Fruit fly (Drosophila melanogaster) whole organism, embryonic: ENCODE data around the gene ida.

Experiments used
- ATbp ChIP-seq: fragments of 200-800 bp; sonication (Bioruptor generic); optimal IDR thresholded peaks from 2 replicates; lab custom pipeline; 2017; ENCODE audit warnings: missing biosample characterization, mild to moderate bottlenecking, missing genetic modification characterization, missing genetic modification reagents
- Ada2b ChIP-seq: fragments of 200-800 bp; sonication (Bioruptor generic); IDR thresholded peaks from 2 replicates; pipeline ENCODE4 v1.3.6; 2022; ENCODE audit warnings: missing biosample characterization, missing genetic modification characterization
- Aef1 ChIP-seq: fragments of 200-800 bp; sonication (Bioruptor generic); IDR thresholded peaks from 3 replicates; pipeline ENCODE4 v1.3.6; 2022; ENCODE audit warnings: missing biosample characterization, missing genetic modification characterization
- CG10274 ChIP-seq: fragments of 200-800 bp; sonication (Bioruptor generic); optimal IDR thresholded peaks from 3 replicates; lab custom pipeline; 2017; ENCODE audit warnings: missing biosample characterization, mild to moderate bottlenecking, missing genetic modification characterization
- CG10321 ChIP-seq: fragments of 200-800 bp; sonication (Bioruptor generic); IDR thresholded peaks from 2 replicates; pipeline ENCODE4 v1.3.6; 2022; ENCODE audit warnings: missing biosample characterization, missing genetic modification characterization
- CG10979 ChIP-seq: fragments of 200-800 bp; sonication (Bioruptor generic); optimal IDR thresholded peaks from 2 replicates; lab custom pipeline; 2018; ENCODE audit warnings: missing biosample characterization, mild to moderate bottlenecking, missing genetic modification characterization, moderate library complexity
- CG12219 ChIP-seq: fragments of 200-800 bp; sonication (Bioruptor generic); optimal IDR thresholded peaks from 3 replicates; lab custom pipeline; 2018; ENCODE audit warnings: missing biosample characterization, mild to moderate bottlenecking, missing genetic modification characterization
- CG13624 ChIP-seq: fragments of 200-800 bp; sonication (Bioruptor generic); optimal IDR thresholded peaks from 2 replicates; lab custom pipeline; 2016; ENCODE audit warnings: missing biosample characterization, missing genetic modification characterization
- CG1602 ChIP-seq: fragments of 200-800 bp; sonication (Bioruptor generic); optimal IDR thresholded peaks from 3 replicates; lab custom pipeline; 2016; ENCODE audit warnings: missing biosample characterization, missing genetic modification characterization
- CG2116 ChIP-seq: fragments of 200-800 bp; sonication (Bioruptor generic); optimal IDR thresholded peaks from 3 replicates; lab custom pipeline; 2018; ENCODE audit warnings: missing biosample characterization, mild to moderate bottlenecking, missing genetic modification characterization
- CG2202 ChIP-seq: fragments of 200-800 bp; sonication (Bioruptor generic); optimal IDR thresholded peaks from 2 replicates; lab custom pipeline; 2018; ENCODE audit warnings: missing biosample characterization, mild to moderate bottlenecking, missing genetic modification characterization
- CG3281 ChIP-seq: fragments of 200-800 bp; sonication (Bioruptor generic); optimal IDR thresholded peaks from 3 replicates; lab custom pipeline; 2017; ENCODE audit warnings: missing biosample characterization, mild to moderate bottlenecking, missing genetic modification characterization
- CG3847 ChIP-seq: fragments of 200-800 bp; sonication (Bioruptor generic); IDR thresholded peaks from 2 replicates; pipeline ENCODE4 v1.3.6; 2022; ENCODE audit warnings: missing biosample characterization, missing genetic modification characterization
- CG4617 ChIP-seq: fragments of 200-800 bp; sonication (Bioruptor generic); optimal IDR thresholded peaks from 3 replicates; lab custom pipeline; 2016; ENCODE audit warnings: missing biosample characterization, missing genetic modification characterization, borderline replicate concordance
- CG6813 ChIP-seq: fragments of 200-800 bp; sonication (Bioruptor generic); optimal IDR thresholded peaks from 2 replicates; lab custom pipeline; 2017; ENCODE audit warnings: missing biosample characterization, missing genetic modification characterization, mild to moderate bottlenecking, moderate library complexity, missing genetic modification reagents
- CG7556 ChIP-seq: fragments of 200-800 bp; sonication (Bioruptor generic); optimal IDR thresholded peaks from 2 replicates; lab custom pipeline; 2017; ENCODE audit warnings: missing biosample characterization, mild to moderate bottlenecking, missing genetic modification characterization
- CG7928 ChIP-seq: fragments of 200-800 bp; sonication (Bioruptor generic); optimal IDR thresholded peaks from 2 replicates; lab custom pipeline; 2017; ENCODE audit warnings: missing biosample characterization, mild to moderate bottlenecking, missing genetic modification characterization
- CG8478 ChIP-seq: fragments of >200 bp; optimal IDR thresholded peaks from 2 replicates; lab custom pipeline; 2018
- Dip2 ChIP-seq: fragments of 200-800 bp; sonication (Bioruptor generic); IDR thresholded peaks from 2 replicates; pipeline ENCODE4 v1.3.6; 2022; ENCODE audit warnings: missing biosample characterization, missing genetic modification characterization
- Fer1 ChIP-seq: fragments of 200-800 bp; sonication (Bioruptor generic); optimal IDR thresholded peaks from 2 replicates; lab custom pipeline; 2017; ENCODE audit warnings: missing biosample characterization, mild to moderate bottlenecking, missing genetic modification characterization
- H2.0 ChIP-seq: fragments of 200-800 bp; sonication (Bioruptor generic); IDR thresholded peaks from 2 replicates; pipeline ENCODE4 v1.3.6; 2022; ENCODE audit warnings: missing biosample characterization, missing genetic modification characterization
- Hey ChIP-seq: fragments of 200-800 bp; sonication (Bioruptor generic); optimal IDR thresholded peaks from 3 replicates; lab custom pipeline; 2018; ENCODE audit warnings: missing biosample characterization, mild to moderate bottlenecking, missing genetic modification characterization
- Myb ChIP-seq: fragments of 200-800 bp; sonication (Bioruptor generic); optimal IDR thresholded peaks from 2 replicates; lab custom pipeline; 2016; ENCODE audit warnings: missing biosample characterization, missing genetic modification characterization
- Oli ChIP-seq: fragments of 200-800 bp; sonication (Bioruptor generic); optimal IDR thresholded peaks from 2 replicates; lab custom pipeline; 2018; ENCODE audit warnings: missing biosample characterization, mild to moderate bottlenecking, missing genetic modification characterization, moderate library complexity
- Optix ChIP-seq: fragments of 200-800 bp; sonication (Bioruptor generic); IDR thresholded peaks from 3 replicates; pipeline ENCODE4 v1.3.6; 2022; ENCODE audit warnings: missing biosample characterization, missing genetic modification characterization
- Poxn ChIP-seq: fragments of 200-800 bp; sonication (Bioruptor generic); IDR thresholded peaks from 2 replicates; pipeline ENCODE4 v1.3.6; 2022; ENCODE audit warnings: missing biosample characterization, missing genetic modification characterization
- Rx ChIP-seq: fragments of 200-800 bp; sonication (Bioruptor generic); IDR thresholded peaks from 2 replicates; pipeline ENCODE4 v1.3.6; 2022; ENCODE audit warnings: missing biosample characterization, missing genetic modification characterization
- Side ChIP-seq: fragments of 200-800 bp; sonication (Bioruptor generic); optimal IDR thresholded peaks from 2 replicates; lab custom pipeline; 2016; ENCODE audit warnings: missing biosample characterization, missing genetic modification characterization
- Sry-β ChIP-seq: fragments of 200-800 bp; sonication (Bioruptor generic); optimal IDR thresholded peaks from 2 replicates; lab custom pipeline; 2018; ENCODE audit warnings: missing biosample characterization, mild to moderate bottlenecking, missing genetic modification characterization, moderate library complexity
- YL-1 ChIP-seq: fragments of 200-800 bp; sonication (Bioruptor generic); optimal IDR thresholded peaks from 3 replicates; lab custom pipeline; 2017; ENCODE audit warnings: missing biosample characterization, mild to moderate bottlenecking, missing genetic modification characterization
- crc ChIP-seq: fragments of 200-800 bp; sonication (Bioruptor generic); optimal IDR thresholded peaks from 2 replicates; lab custom pipeline; 2016; ENCODE audit warnings: missing biosample characterization, missing genetic modification characterization
- da ChIP-seq: fragments of 200-800 bp; sonication (Bioruptor generic); optimal IDR thresholded peaks from 2 replicates; lab custom pipeline; 2016; ENCODE audit warnings: missing biosample characterization, missing genetic modification characterization
- ewg ChIP-seq: fragments of 200-800 bp; sonication (Bioruptor generic); optimal IDR thresholded peaks from 3 replicates; lab custom pipeline; 2017; ENCODE audit warnings: mild to moderate bottlenecking, missing biosample characterization, missing genetic modification reagents, missing genetic modification characterization
- gcm ChIP-seq: fragments of 200-800 bp; sonication (Bioruptor generic); optimal IDR thresholded peaks from 2 replicates; lab custom pipeline; 2019; ENCODE audit warnings: missing biosample characterization, mild to moderate bottlenecking, missing genetic modification characterization, moderate library complexity
- grau ChIP-seq: fragments of 200-800 bp; optimal IDR thresholded peaks from 3 replicates; lab custom pipeline; 2019; ENCODE audit warnings: missing biosample characterization, mild to moderate bottlenecking, missing genetic modification characterization, moderate library complexity
- lmd ChIP-seq: fragments of 200-800 bp; sonication (Bioruptor generic); IDR thresholded peaks from 2 replicates; pipeline ENCODE4 v1.3.6; 2022; ENCODE audit warnings: missing biosample characterization, missing genetic modification characterization
- lov ChIP-seq, 2 experiments: fragments of 200-800 bp in 1 of 2; fragments of >200 bp in 1 of 2; sonication (Bioruptor generic) in 1 of 2; IDR thresholded peaks in 1 of 2; optimal IDR thresholded peaks in 1 of 2; 2 replicates in 1 of 2; 3 replicates in 1 of 2; pipeline versions ENCODE4 v1.3.6 to Lab custom; 2017 to 2022; ENCODE audit warnings: missing biosample characterization in 1 of 2, missing genetic modification characterization in 1 of 2
- mirr ChIP-seq: fragments of 200-800 bp; sonication (Bioruptor generic); optimal IDR thresholded peaks from 3 replicates; lab custom pipeline; 2018; ENCODE audit warnings: missing biosample characterization, mild to moderate bottlenecking, missing genetic modification characterization
- onecut ChIP-seq: fragments of 200-800 bp; sonication (Bioruptor generic); IDR thresholded peaks from 2 replicates; pipeline ENCODE4 v1.3.6; 2022; ENCODE audit warnings: missing biosample characterization, missing genetic modification characterization
- p53 ChIP-seq: fragments of 200-800 bp; sonication (Bioruptor generic); optimal IDR thresholded peaks from 2 replicates; lab custom pipeline; 2016; ENCODE audit warnings: missing biosample characterization, missing genetic modification characterization
- sc ChIP-seq, 3 experiments: fragments of >200 bp in 2 of 3; fragments of 200-800 bp in 1 of 3; sonication (Bioruptor generic) in 1 of 3; optimal IDR thresholded peaks; 2 replicates in 2 of 3; 3 replicates in 1 of 3; lab custom pipeline; 2017; ENCODE audit warnings: mild to moderate bottlenecking in 1 of 3, missing biosample characterization in 1 of 3, missing genetic modification characterization in 1 of 3, missing genetic modification reagents in 1 of 3
- seq ChIP-seq: fragments of 200-800 bp; sonication (Bioruptor generic); IDR thresholded peaks from 2 replicates; pipeline ENCODE4 v1.3.6; 2022; ENCODE audit warnings: missing biosample characterization, missing genetic modification characterization
- sim ChIP-seq: fragments of 200-800 bp; sonication (Bioruptor generic); IDR thresholded peaks from 2 replicates; pipeline ENCODE4 v1.3.6; 2022; ENCODE audit warnings: missing biosample characterization, missing genetic modification characterization
- sisA ChIP-seq: fragments of 200-800 bp; sonication (Bioruptor generic); IDR thresholded peaks from 2 replicates; pipeline ENCODE4 v1.3.6; 2022; ENCODE audit warnings: missing biosample characterization, missing genetic modification characterization
- so ChIP-seq: fragments of 200-800 bp; sonication (Bioruptor generic); IDR thresholded peaks from 3 replicates; pipeline ENCODE4 v1.3.6; 2022; ENCODE audit warnings: missing biosample characterization, missing genetic modification characterization
- sug ChIP-seq: fragments of 200-800 bp; optimal IDR thresholded peaks from 2 replicates; lab custom pipeline; 2019; ENCODE audit warnings: missing biosample characterization, mild to moderate bottlenecking, missing genetic modification characterization, moderate library complexity
- usp ChIP-seq: fragments of >200 bp; optimal IDR thresholded peaks from 2 replicates; lab custom pipeline; 2017; ENCODE audit warnings: missing biosample characterization, missing genetic modification characterization

Gene ida

DNA sequence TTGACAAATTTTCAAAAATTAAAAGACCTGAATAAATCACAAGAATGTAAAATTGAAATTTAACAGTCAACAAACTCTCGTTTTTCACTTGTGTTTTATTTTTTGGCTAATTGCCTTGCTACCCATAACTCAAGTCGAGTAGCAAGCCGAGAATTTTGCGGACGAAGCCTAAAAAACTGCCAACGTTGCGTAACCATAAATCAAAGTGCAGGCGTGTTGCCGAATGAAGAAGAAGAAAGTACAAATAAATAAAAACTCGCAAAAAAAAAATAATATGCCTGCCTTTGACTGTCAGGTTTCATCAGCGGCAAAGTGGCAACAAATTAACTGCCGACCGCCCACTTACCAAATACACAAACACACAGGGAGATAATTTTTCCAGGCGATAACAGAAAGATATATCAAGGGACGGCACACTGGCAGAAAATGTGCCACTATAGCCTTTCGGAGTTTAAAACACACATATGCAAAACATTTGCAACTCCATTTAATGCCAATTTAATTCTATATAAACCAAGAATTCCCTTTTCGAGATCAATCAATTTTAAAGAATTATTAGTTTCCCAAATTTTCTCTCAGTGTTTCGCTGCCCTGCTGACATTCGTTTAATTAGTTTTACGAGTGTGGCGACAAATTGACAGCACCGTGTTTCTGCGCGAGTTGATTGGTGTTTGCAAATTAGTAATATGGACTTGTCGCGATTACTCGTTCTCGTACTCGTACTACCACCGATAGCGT, 23.2 kb downstream of the ida start (continued):
- no peak for TF ChIP-seq gcm
- TF ChIP-seq sisA (GFP tag; lab: Robert Waterston, UW): peak; percentile 87
- TF ChIP-seq CG13624: peak; percentile 95
- peak; percentile 66 for TF ChIP-seq Rx (GFP tag; lab: Robert Waterston, UW)
- TF ChIP-seq CG1602 (GFP tag; lab: Kevin White, UChicago): peak; percentile 72

DNA sequence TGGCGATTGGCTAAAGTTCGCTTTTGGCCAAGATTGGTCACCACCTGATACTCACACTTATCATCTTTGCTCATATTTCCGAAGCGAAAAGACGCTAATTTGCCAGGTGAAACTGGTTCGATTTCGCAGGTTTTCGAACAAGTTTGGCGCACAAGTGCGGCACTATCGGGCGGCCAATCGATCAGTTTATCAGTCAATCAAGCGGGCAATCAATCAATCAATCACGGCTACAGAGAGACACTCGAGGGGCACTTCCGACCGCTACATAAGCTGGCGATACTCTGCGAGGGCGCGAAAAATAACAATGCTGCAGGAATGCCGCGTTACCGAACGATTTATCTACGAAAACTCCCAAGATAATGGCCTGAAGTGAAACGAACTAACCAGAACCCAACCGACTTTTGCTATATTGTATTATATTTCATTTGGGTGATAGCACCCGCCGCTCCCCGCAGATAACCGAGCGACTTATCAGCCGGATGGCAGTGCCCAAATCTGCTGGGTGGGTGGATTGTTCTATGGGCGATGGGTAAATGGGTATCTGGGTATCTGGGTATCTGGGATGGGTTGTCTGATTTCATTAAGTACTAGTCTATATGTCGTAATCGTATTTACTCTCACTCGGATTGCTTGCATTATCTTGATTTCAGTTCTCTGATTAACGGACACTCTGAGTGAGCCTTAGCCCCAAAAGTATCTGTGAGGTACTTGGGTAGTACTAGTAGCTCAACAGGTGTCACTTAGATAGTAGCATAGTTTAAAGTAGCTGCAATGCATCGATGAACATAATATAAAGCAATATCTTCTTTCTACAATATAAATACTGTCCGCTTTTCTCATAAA, 24.0 kb downstream of the ida start:
- TF ChIP-seq da (GFP tag; lab: Kevin White, UChicago) (no peak), CG7928 (GFP tag; lab: Kevin White, UChicago) (no peak), CG12219 (no peak), Oli (tag; lab: Kevin White, UChicago) (no peak), Myb (GFP tag; lab: Kevin White, UChicago) (no peak), Poxn (no peak), grau (tag; lab: Kevin White, UChicago) (no peak), H2.0 (GFP tag; lab: Robert Waterston, UW) (no peak), CG10321 (GFP tag; lab: Robert Waterston, UW) (no peak), seq (GFP tag; lab: Robert Waterston, UW) (no peak), crc (GFP tag; lab: Kevin White, UChicago) (no peak), CG10979 (tag; lab: Kevin White, UChicago) (no peak), CG3847 (GFP tag; lab: Robert Waterston, UW) (no peak), mirr (GFP tag; lab: Kevin White, UChicago) (peak; percentile 85), Fer1 (peak; percentile 29), usp (GFP tag; lab: Kevin White, UChicago) (no peak), CG8478 (lab: Kevin White, UChicago) (no peak), CG4617 (GFP tag; lab: Kevin White, UChicago) (no peak), lov (optimal IDR thresholded peaks at IDR 0.05; lab: Kevin White, UChicago) (no peak), lov (GFP tag; IDR thresholded peaks at IDR 0.05; lab: Robert Waterston, UW) (no peak), so (0 out of 3 replicates have a peak, but pooled peaks have one; percentile 7), CG2202 (tag; lab: Kevin White, UChicago) (no peak), Side (GFP tag; lab: Kevin White, UChicago) (no peak), ewg (GFP tag; lab: Kevin White, UChicago) (no peak), onecut (GFP tag; lab: Robert Waterston, UW) (no peak), YL-1 (GFP tag; lab: Kevin White, UChicago) (no peak), CG2116 (GFP tag; lab: Kevin White, UChicago) (no peak), CG3281 (GFP tag; lab: Kevin White, UChicago) (no peak), Dip2 (no peak), p53 (GFP tag; lab: Kevin White, UChicago) (no peak), Optix (no peak), sim (GFP tag; lab: Robert Waterston, UW) (no peak), gcm (no peak), Hey (tag; lab: Kevin White, UChicago) (peak; percentile 31), CG6813 (GFP tag; lab: Kevin White, UChicago) (no peak), ATbp (GFP tag; lab: Kevin White, UChicago) (no peak), sc (optimal IDR thresholded peaks at IDR 0.05; lab: Kevin White, UChicago) (no peak), sc (GFP tag; optimal IDR thresholded peaks at IDR 0.05; lab: Kevin White, UChicago) (no peak), CG7556 (GFP tag; lab: Kevin White, UChicago) (no peak), Ada2b (GFP tag; lab: Robert Waterston, UW) (no peak), sug (tag; lab: Kevin White, UChicago) (peak; percentile 74), Aef1 (GFP tag; lab: Robert Waterston, UW) (no peak), lmd (GFP tag; lab: Robert Waterston, UW) (no peak), CG10274 (GFP tag; lab: Kevin White, UChicago) (no peak), Sry-β (GFP tag; lab: Kevin White, UChicago) (no peak)
